Worm (Caenorhabditis elegans) whole organism, L4/young adult: ENCODE data around the gene gadr-3.

Experiments
- W03F9.2 ChIP-seq: fragments of 150-350 bp; optimal IDR thresholded peaks from 2 replicates; lab custom pipeline; 2014; ENCODE audit warnings: missing biosample characterization, missing genetic modification characterization
- dao-5 ChIP-seq: sonication (generic microtip); optimal IDR thresholded peaks from 2 replicates; lab custom pipeline; 2016; ENCODE audit warnings: missing genotype, missing genetic modification characterization, moderate library complexity, missing compliant biosample characterization
- him-1 ChIP-seq: sonication (generic microtip); optimal IDR thresholded peaks from 2 replicates; lab custom pipeline; 2016; ENCODE audit warnings: missing genotype, missing genetic modification reagents, missing genetic modification characterization, missing compliant biosample characterization

DNA sequence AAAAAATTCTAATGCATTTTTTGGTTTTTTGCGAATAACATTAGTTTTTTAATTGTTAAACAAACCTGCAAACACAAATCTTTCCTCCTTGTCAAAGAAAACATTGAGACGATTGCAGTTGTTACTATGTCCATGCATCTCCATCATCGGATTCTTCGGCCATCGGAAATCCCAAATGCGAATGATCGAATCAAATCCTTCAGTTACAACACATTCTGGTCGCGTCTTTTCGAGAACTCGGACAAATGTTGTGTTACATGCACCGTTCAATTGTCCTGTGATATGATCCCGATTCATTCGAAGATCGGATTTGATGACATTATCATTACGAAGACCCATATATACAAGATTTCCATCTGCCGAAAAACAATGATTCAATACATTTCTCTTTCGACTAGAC lies 14.5 kb upstream of the gadr-3 start:
- TF ChIP-seq him-1 (tag; lab: Kevin White, UChicago): no peak
- TF ChIP-seq dao-5: no peak
- no peak for TF ChIP-seq W03F9.2 (tag; lab: Kevin White, UChicago)
